Worm (Caenorhabditis elegans) whole organism, L1 larva: ENCODE results near the gene C34D10.5.

Experiments
- blmp-1 ChIP-seq: fragments of 150-350 bp; optimal IDR thresholded peaks from 2 replicates; lab custom pipeline; 2014; ENCODE audit warnings: missing biosample characterization, missing genetic modification characterization
- ceh-8 ChIP-seq: fragments of 200-800 bp; sonication (Bioruptor generic); optimal IDR thresholded peaks from 2 replicates; lab custom pipeline; 2018; ENCODE audit warnings: mild to moderate bottlenecking, missing genetic modification characterization, moderate library complexity, missing compliant biosample characterization
- ceh-82 ChIP-seq, 3 experiments: fragments of 150-350 bp in 1 of 3; sonication (generic microtip) in 2 of 3; optimal IDR thresholded peaks; 2 replicates each; lab custom pipeline; 2014 to 2017; ENCODE audit warnings: missing biosample characterization in 3 of 3, missing genetic modification characterization in 3 of 3
- ces-1 ChIP-seq: fragments of 150-350 bp; optimal IDR thresholded peaks from 2 replicates; lab custom pipeline; 2014; ENCODE audit warnings: missing biosample characterization, missing genetic modification reagents, missing genetic modification characterization
- efl-1 ChIP-seq, 4 experiments: fragments of 150-350 bp; optimal IDR thresholded peaks in 3 of 4; peaks in 1 of 4; 1 replicate in 1 of 4; 2 replicates in 3 of 4; lab custom pipeline; 2014; ENCODE audit warnings: missing biosample characterization in 2 of 4, missing genetic modification characterization in 2 of 4, missing genetic modification reagents in 2 of 4
- elt-2 ChIP-seq: sonication (generic microtip); optimal IDR thresholded peaks from 2 replicates; lab custom pipeline; 2016; ENCODE audit warnings: missing genetic modification characterization, mild to moderate bottlenecking, inconsistent platforms, missing compliant biosample characterization, missing genetic modification reagents
- fkh-10 ChIP-seq: sonication (generic microtip); optimal IDR thresholded peaks from 2 replicates; lab custom pipeline; 2017; ENCODE audit warnings: missing biosample characterization, missing genetic modification reagents, missing genetic modification characterization
- hlh-4 ChIP-seq: sonication (generic microtip); optimal IDR thresholded peaks from 2 replicates; lab custom pipeline; 2016; ENCODE audit warnings: mild to moderate bottlenecking, missing genetic modification characterization, missing compliant biosample characterization
- lin-39 ChIP-seq: fragments of 150-350 bp; optimal IDR thresholded peaks from 2 replicates; lab custom pipeline; 2014; ENCODE audit warnings: missing biosample characterization, missing genetic modification reagents, missing genetic modification characterization
- mab-9 ChIP-seq: fragments of 200-800 bp; sonication (Bioruptor generic); IDR thresholded peaks from 2 replicates; pipeline ENCODE4 v1.3.6; 2022; ENCODE audit warnings: missing genetic modification reagents, missing genetic modification characterization, missing compliant biosample characterization
- mep-1 ChIP-seq: fragments of 150-350 bp; optimal IDR thresholded peaks from 2 replicates; lab custom pipeline; 2014; ENCODE audit warnings: missing biosample characterization, missing genetic modification characterization
- nhr-12 ChIP-seq: sonication (generic microtip); optimal IDR thresholded peaks from 2 replicates; lab custom pipeline; 2017; ENCODE audit warnings: missing biosample characterization, missing genetic modification characterization
- nhr-19 ChIP-seq: fragments of 200-800 bp; sonication (Bioruptor generic); conservative IDR thresholded peaks from 2 replicates; pipeline ENCODE4 v1.3.6; 2022; ENCODE audit warnings: missing genetic modification characterization, missing compliant biosample characterization
- nhr-237 ChIP-seq: fragments of 150-350 bp; optimal IDR thresholded peaks from 2 replicates; lab custom pipeline; 2014; ENCODE audit warnings: missing biosample characterization, missing genetic modification characterization
- skn-1 ChIP-seq: fragments of 150-350 bp; optimal IDR thresholded peaks from 2 replicates; lab custom pipeline; 2014; ENCODE audit warnings: missing biosample characterization, missing genetic modification characterization
- sox-4 ChIP-seq: sonication (generic microtip); optimal IDR thresholded peaks from 2 replicates; lab custom pipeline; 2016; ENCODE audit warnings: missing genetic modification characterization, missing compliant biosample characterization
- sptf-1 ChIP-seq: fragments of 150-350 bp; optimal IDR thresholded peaks from 2 replicates; lab custom pipeline; 2014; ENCODE audit warnings: missing biosample characterization, missing genetic modification characterization
- swsn-7 ChIP-seq: sonication (generic microtip); optimal IDR thresholded peaks from 2 replicates; lab custom pipeline; 2016; ENCODE audit warnings: missing genetic modification characterization, missing compliant biosample characterization

C34D10.5 gene

DNA sequence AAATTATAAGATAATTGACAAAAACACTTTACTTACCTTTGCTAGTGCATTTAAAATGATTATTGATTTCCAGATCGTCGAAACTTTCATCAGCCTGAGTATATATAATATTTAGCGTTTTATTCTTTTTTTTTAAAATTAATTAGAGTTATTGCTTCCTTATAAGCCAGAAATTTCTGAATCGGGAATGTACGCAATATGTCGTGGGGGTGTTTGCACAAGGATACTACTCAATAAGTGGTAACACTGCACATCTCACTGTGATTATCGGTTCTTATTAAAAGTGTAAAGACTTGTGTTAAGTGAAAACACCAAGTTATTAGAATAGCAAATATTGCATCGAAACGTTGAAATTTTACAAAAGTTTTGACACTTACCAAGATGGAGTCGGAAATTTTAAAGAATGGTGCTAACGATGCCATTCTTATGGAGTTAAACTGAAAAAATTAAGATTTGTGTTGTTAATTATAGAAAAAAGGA is 40.0 kb downstream of the C34D10.5 start, which contains the start of gene dim-1 (continued):
- TF ChIP-seq elt-2 (tag; lab: Kevin White, UChicago) (peak; percentile 4), nhr-12 (tag; lab: Kevin White, UChicago) (no peak)

DNA sequence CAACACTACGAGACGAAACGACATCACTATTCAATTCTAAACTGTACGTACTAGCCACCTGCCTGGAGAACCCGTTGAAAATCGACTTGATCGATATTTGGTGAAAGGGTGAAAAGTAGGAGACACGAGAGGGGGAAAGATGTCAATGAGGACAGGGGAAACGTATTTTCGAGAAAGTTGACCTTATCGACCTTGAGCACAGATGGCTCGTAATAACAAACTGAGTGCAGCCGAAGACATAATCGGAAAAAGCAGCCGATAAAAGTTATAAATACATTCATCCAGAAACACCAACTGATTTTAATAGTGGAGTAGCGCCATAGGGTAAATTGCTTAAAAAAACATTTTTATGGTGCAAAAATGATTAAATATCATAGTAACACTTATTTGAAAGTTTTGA is 42.2 kb downstream of the C34D10.5 start:
- TF ChIP-seq efl-1 (optimal IDR thresholded peaks at IDR 0.05; lab: Kevin White, UChicago), result no peak
- TF ChIP-seq efl-1 (GFP tag; optimal IDR thresholded peaks at IDR 0.05 in 1 of 2; lab: Kevin White, UChicago), result peak in 1 of 2 experiments; percentile 79
- no peak for TF ChIP-seq hlh-4 (tag; lab: Kevin White, UChicago)
- TF ChIP-seq nhr-237 (tag; lab: Kevin White, UChicago), result no peak
- peak; percentile 45 for TF ChIP-seq blmp-1 (tag; lab: Kevin White, UChicago)
- TF ChIP-seq, all 84 proteins: peak for 2

DNA sequence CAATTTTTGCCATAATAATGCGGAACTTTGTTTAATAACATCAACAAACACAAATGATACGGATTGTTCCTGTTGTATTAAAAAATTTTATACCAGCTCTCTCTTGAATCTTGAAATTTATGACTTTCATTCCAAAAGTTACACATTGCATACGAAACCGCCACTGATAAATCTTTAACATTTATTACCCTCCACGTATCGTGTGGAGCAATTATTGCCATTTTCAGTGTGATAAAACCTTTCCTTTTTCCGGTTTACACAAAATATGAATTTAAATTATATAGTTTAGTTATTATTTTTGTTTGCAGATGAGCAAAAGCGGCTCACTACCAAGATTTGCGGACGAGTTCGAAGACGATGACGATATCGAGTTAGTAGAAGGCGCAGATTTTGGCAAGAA is 43.0 kb downstream of the C34D10.5 start, which contains the start of gene C18A11.3:
Gene C18A11.3 (plus strand): TSS at position 301 of the 400 bp plus-strand sequence.
- TF ChIP-seq skn-1 (tag; lab: Kevin White, UChicago), result no peak
- TF ChIP-seq efl-1 (optimal IDR thresholded peaks at IDR 0.05; lab: Kevin White, UChicago), result no peak
- peak in 1 of 2 experiments; percentile 10 for TF ChIP-seq efl-1 (GFP tag; optimal IDR thresholded peaks at IDR 0.05 in 1 of 2; lab: Kevin White, UChicago)
- TF ChIP-seq nhr-19 (GFP tag; lab: Robert Waterston, UW), result no peak

DNA sequence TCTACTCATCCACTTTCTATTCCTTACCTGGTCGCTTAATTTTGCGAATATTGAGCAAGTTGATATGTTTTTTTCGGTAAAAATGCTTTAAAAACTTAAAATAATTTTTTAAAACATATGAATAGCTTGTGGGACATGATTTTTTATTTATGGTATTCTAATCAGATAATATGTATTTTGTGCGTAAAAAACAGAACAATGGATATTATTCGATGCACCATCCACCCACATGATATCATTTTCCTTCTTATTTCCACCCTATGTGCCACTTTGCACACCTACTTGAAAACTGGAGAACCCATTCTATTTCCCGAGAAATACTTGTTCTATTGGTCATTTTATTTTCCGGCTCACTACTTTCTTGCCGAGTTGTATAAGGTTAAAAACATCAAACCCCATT is 49.4 kb downstream of the C34D10.5 start, which contains the start of gene C18A11.2:
Gene C18A11.2 (plus strand): TSS at position 301 of the 400 bp plus-strand sequence.
- TF ChIP-seq mab-9 (GFP tag; lab: Robert Waterston, UW), result no peak
- no peak for TF ChIP-seq sptf-1 (tag; lab: Kevin White, UChicago)
- no peak for TF ChIP-seq mep-1 (tag; lab: Kevin White, UChicago)
- no peak for TF ChIP-seq fkh-10 (GFP tag; lab: Kevin White, UChicago)
- TF ChIP-seq ces-1, result no peak
- TF ChIP-seq sox-4 (tag; lab: Kevin White, UChicago), result no peak
- no peak for TF ChIP-seq lin-39 (tag; lab: Kevin White, UChicago)
- TF ChIP-seq skn-1 (tag; lab: Kevin White, UChicago), result no peak
- TF ChIP-seq ceh-82 (tag; optimal IDR thresholded peaks at IDR 0.05; lab: Kevin White, UChicago), result no peak
- no peak for TF ChIP-seq ceh-8 (GFP tag; lab: Kevin White, UChicago)
- no peak for TF ChIP-seq swsn-7
